Worm (Caenorhabditis elegans): Measurements from ENCODE around the gene C33H5.16.

C33H5.16 gene

ce11 chrIV:7790801-7791588 is 12.2 kb downstream of the C33H5.16 start, which contains the start of gene rsp-6 (continued):
- TF ChIP-seq pqm-1 (tag; optimal IDR thresholded peaks at IDR 0.05) (peak; percentile 12), ceh-62 (tag; optimal IDR thresholded peaks at IDR 0.05) (no peak), lin-1 (GFP tag; IDR thresholded peaks at IDR 0.05) (no peak), dmd-6 (GFP tag; IDR thresholded peaks at IDR 0.05) (peak; percentile 26; the same call in 1 of the 2 replicates), nhr-10 (tag; optimal IDR thresholded peaks at IDR 0.05) (no peak), ama-1 (optimal IDR thresholded peaks at IDR 0.05) (peak; percentile 73), mep-1 (tag; optimal IDR thresholded peaks at IDR 0.05) (peak; percentile 91), ceh-82 (tag; optimal IDR thresholded peaks at IDR 0.05) (no peak), egl-27 (tag; optimal IDR thresholded peaks at IDR 0.05) (no peak), daf-12 (tag; optimal IDR thresholded peaks at IDR 0.05) (no peak), madf-9 (GFP tag; conservative IDR thresholded peaks at IDR 0.05) (peak; percentile 72), unc-62 (GFP tag; optimal IDR thresholded peaks at IDR 0.05 in 1 of 2) (peak in 1 of 2 experiments; percentile 17), unc-62 (tag; optimal IDR thresholded peaks at IDR 0.05) (no peak), pha-4 (GFP tag; IDR thresholded peaks at IDR 0.05) (peak; percentile 61), pha-4 (tag; optimal IDR thresholded peaks at IDR 0.05) (peak; percentile 43), D1046.2 (GFP tag; IDR thresholded peaks at IDR 0.05) (peak; percentile 99), mes-2 (tag; optimal IDR thresholded peaks at IDR 0.05; ENCODE audit: poor library complexity, severe bottlenecking) (peak; percentile 90), ceh-28 (tag; optimal IDR thresholded peaks at IDR 0.05) (no peak), F49E8.2 (tag; optimal IDR thresholded peaks at IDR 0.05; ENCODE audit: borderline replicate concordance) (no peak), dmd-8 (GFP tag; IDR thresholded peaks at IDR 0.05) (no peak), zfp-2 (tag; optimal IDR thresholded peaks at IDR 0.05) (peak; percentile 16), aha-1 (tag) (peak; percentile 96), lir-3 (tag; optimal IDR thresholded peaks at IDR 0.05) (no peak), Y48G9A.11 (GFP tag; IDR thresholded peaks at IDR 0.05) (peak; percentile 18; the same call in 1 of the 2 replicates), nhr-41 (GFP tag; IDR thresholded peaks at IDR 0.05) (no peak), egl-43 (GFP tag; IDR thresholded peaks at IDR 0.05) (no peak), nhr-25 (tag; optimal IDR thresholded peaks at IDR 0.05; ENCODE audit: borderline replicate concordance, insufficient read depth) (peak; percentile 29), F37D6.2 (tag; optimal IDR thresholded peaks at IDR 0.05) (peak; percentile 33), lim-7 (GFP tag; IDR thresholded peaks at IDR 0.05) (no peak), lin-38 (GFP tag; IDR thresholded peaks at IDR 0.05) (peak; percentile 86), nhr-102 (tag; optimal IDR thresholded peaks at IDR 0.05) (peak; percentile 61), nhr-237 (tag; optimal IDR thresholded peaks at IDR 0.05) (no peak), snpc-4 (tag; optimal IDR thresholded peaks at IDR 0.05) (no peak), hlh-11 (tag; optimal IDR thresholded peaks at IDR 0.05) (peak; percentile 90), nhr-28 (tag; optimal IDR thresholded peaks at IDR 0.05) (peak; percentile 60), T20F7.1 (GFP tag; optimal IDR thresholded peaks at IDR 0.05) (peak; percentile 81), mdt-29 (GFP tag; IDR thresholded peaks at IDR 0.05) (no peak), spr-1 (tag; optimal IDR thresholded peaks at IDR 0.05) (no peak), ctbp-1 (GFP tag; IDR thresholded peaks at IDR 0.05) (peak; percentile 41; the same call in 1 of the 2 replicates), ZK546.5 (tag; optimal IDR thresholded peaks at IDR 0.05) (no peak), F44E2.7 (GFP tag; IDR thresholded peaks at IDR 0.05) (no peak)

- TF ChIP-seq set-16 (GFP tag; IDR thresholded peaks at IDR 0.05), result 0 out of 2 replicates have a peak, but pooled peaks have one; percentile 12
- no peak for TF ChIP-seq ZK337.2 (GFP tag; IDR thresholded peaks at IDR 0.05)
- peak; percentile 3; the same call in 1 of the 2 replicates for TF ChIP-seq egl-43 (GFP tag; IDR thresholded peaks at IDR 0.05)
- no peak for TF ChIP-seq zfp-3 (GFP tag; conservative IDR thresholded peaks at IDR 0.05)
- TF ChIP-seq aha-1 (tag), result peak; percentile 59
- TF ChIP-seq zfp-2 (tag; optimal IDR thresholded peaks at IDR 0.05), result no peak
- no peak for TF ChIP-seq lsy-2 (tag; optimal IDR thresholded peaks at IDR 0.05)
These were observed 12.9 kb downstream of the C33H5.16 start for ce11 chrIV:7790151-7790691.
